Fruit fly (Drosophila melanogaster): Measurements from ENCODE around the gene Yod1.
A peak's percentile ranks its signal among the peaks of the same experiment; 100 is the strongest.

Gene Yod1

dm6 chr3L:5133704-5134430, at the start of gene Yod1 (continued):
- no peak for TF ChIP-seq Adf1 (GFP tag; IDR thresholded peaks at IDR 0.05)
- TF ChIP-seq Nf-YB (GFP tag; optimal IDR thresholded peaks at IDR 0.05) = no peak
- no peak for TF ChIP-seq ac (GFP tag; optimal IDR thresholded peaks at IDR 0.05)
- TF ChIP-seq CG11456 (GFP tag; IDR thresholded peaks at IDR 0.05) = no peak
- TF ChIP-seq hbn (GFP tag; IDR thresholded peaks at IDR 0.05; ENCODE audit: partially characterized antibody) = peak; percentile 68
- peak; percentile 76 for TF ChIP-seq unc-4 (GFP tag; IDR thresholded peaks at IDR 0.05; ENCODE audit: partially characterized antibody)
- no peak for TF ChIP-seq Side (GFP tag; optimal IDR thresholded peaks at IDR 0.05)
- no peak for TF ChIP-seq CG18619 (GFP tag; optimal IDR thresholded peaks at IDR 0.05)
- no peak for TF ChIP-seq B-H1 (GFP tag; IDR thresholded peaks at IDR 0.05)
- TF ChIP-seq yki (optimal IDR thresholded peaks at IDR 0.05) = no peak
- TF ChIP-seq zf30C (GFP tag; optimal IDR thresholded peaks at IDR 0.05) = no peak
- no peak for TF ChIP-seq CG10565 (GFP tag; optimal IDR thresholded peaks at IDR 0.05)
- TF ChIP-seq seq (GFP tag; IDR thresholded peaks at IDR 0.05) = no peak
- TF ChIP-seq fu2 (GFP tag; optimal IDR thresholded peaks at IDR 0.05) = no peak
- TF ChIP-seq fd64A (GFP tag; optimal IDR thresholded peaks at IDR 0.05) = no peak
- TF ChIP-seq CG12391 (tag; optimal IDR thresholded peaks at IDR 0.05) = peak; percentile 18
- no peak for TF ChIP-seq Hmx (GFP tag; optimal IDR thresholded peaks at IDR 0.05)
- no peak for TF ChIP-seq tio (GFP tag; optimal IDR thresholded peaks at IDR 0.05)
- no peak for TF ChIP-seq gce (GFP tag; IDR thresholded peaks at IDR 0.05)
- no peak for TF ChIP-seq CG42726 (GFP tag; IDR thresholded peaks at IDR 0.05; ENCODE audit: partially characterized antibody)
- TF ChIP-seq peb (GFP tag; IDR thresholded peaks at IDR 0.05) = no peak
- TF ChIP-seq CG10979 (tag; optimal IDR thresholded peaks at IDR 0.05) = no peak
- TF ChIP-seq HLH3B (GFP tag; IDR thresholded peaks at IDR 0.05) = no peak
- peak; percentile 32; the same call in 1 of the 3 replicates for TF ChIP-seq CG17361 (GFP tag; IDR thresholded peaks at IDR 0.05)
- no peak for TF ChIP-seq jigr1 (GFP tag; IDR thresholded peaks at IDR 0.05)
- peak; percentile 35 for TF ChIP-seq inv (GFP tag; IDR thresholded peaks at IDR 0.05; ENCODE audit: partially characterized antibody)
- no peak for TF ChIP-seq eyg (GFP tag; optimal IDR thresholded peaks at IDR 0.05)
- no peak for TF ChIP-seq CG10431 (GFP tag; optimal IDR thresholded peaks at IDR 0.05)
- no peak for TF ChIP-seq CG3163 (GFP tag; optimal IDR thresholded peaks at IDR 0.05)
- TF ChIP-seq Dad (GFP tag; optimal IDR thresholded peaks at IDR 0.05) = no peak
- TF ChIP-seq HmgD (GFP tag; optimal IDR thresholded peaks at IDR 0.05) = no peak
- no peak for TF ChIP-seq Usf (GFP tag; optimal IDR thresholded peaks at IDR 0.05)
- TF ChIP-seq rib (GFP tag; IDR thresholded peaks at IDR 0.05) = no peak
- no peak for TF ChIP-seq CG5180 (GFP tag; optimal IDR thresholded peaks at IDR 0.05)
- no peak for TF ChIP-seq Sox102F (GFP tag; optimal IDR thresholded peaks at IDR 0.05)
- TF ChIP-seq Sox100B (GFP tag; optimal IDR thresholded peaks at IDR 0.05) = no peak
- peak; percentile 28 for TF ChIP-seq nmo (GFP tag; optimal IDR thresholded peaks at IDR 0.05)
- TF ChIP-seq Rfx (GFP tag; IDR thresholded peaks at IDR 0.05) = no peak
- peak; percentile 49 for TF ChIP-seq MBD-R2 (GFP tag; IDR thresholded peaks at IDR 0.05)
- no peak for TF ChIP-seq CG13624 (GFP tag; optimal IDR thresholded peaks at IDR 0.05)
- no peak for TF ChIP-seq Gug (GFP tag; IDR thresholded peaks at IDR 0.05)
- peak; percentile 46 for TF ChIP-seq CG10267 (tag; optimal IDR thresholded peaks at IDR 0.05)
- TF ChIP-seq sc (optimal IDR thresholded peaks at IDR 0.05) = no peak
- no peak for TF ChIP-seq sc (GFP tag; optimal IDR thresholded peaks at IDR 0.05)
- TF ChIP-seq CG32532 (GFP tag; IDR thresholded peaks at IDR 0.05) = no peak
- TF ChIP-seq eve (GFP tag; optimal IDR thresholded peaks at IDR 0.05) = no peak
- TF ChIP-seq Dek (tag; optimal IDR thresholded peaks at IDR 0.05) = peak; percentile 2
- TF ChIP-seq H2.0 (GFP tag; IDR thresholded peaks at IDR 0.05) = no peak
- TF ChIP-seq CG17829 (tag; optimal IDR thresholded peaks at IDR 0.05) = peak; percentile 37
- TF ChIP-seq CG9876 (GFP tag; optimal IDR thresholded peaks at IDR 0.05) = no peak
- peak; percentile 76; the same call in 1 of the 2 replicates for TF ChIP-seq Bgb (GFP tag; IDR thresholded peaks at IDR 0.05; ENCODE audit: partially characterized antibody)

Data from whole organism, embryonic.